Fruit fly (Drosophila melanogaster) whole organism, embryonic: ENCODE measurements around the gene sip3.
A peak's percentile ranks its signal among the peaks of the same experiment; 100 is the strongest.

Source experiments
- Aef1 ChIP-seq: fragments of 200-800 bp; sonication (Bioruptor generic); IDR thresholded peaks from 3 replicates; pipeline ENCODE4 v1.3.6; 2022; ENCODE audit warnings: missing biosample characterization, missing genetic modification characterization
- CG10462 ChIP-seq: fragments of 200-800 bp; sonication (Bioruptor generic); optimal IDR thresholded peaks from 2 replicates; lab custom pipeline; 2016; ENCODE audit warnings: missing biosample characterization, missing genetic modification characterization
- CG12155 ChIP-seq: fragments of 200-800 bp; sonication (Bioruptor generic); optimal IDR thresholded peaks from 3 replicates; lab custom pipeline; 2016; ENCODE audit warnings: missing biosample characterization, missing genetic modification characterization
- CG14710 ChIP-seq: fragments of 200-800 bp; sonication (Bioruptor generic); optimal IDR thresholded peaks from 3 replicates; lab custom pipeline; 2019; ENCODE audit warnings: missing biosample characterization, mild to moderate bottlenecking, missing genetic modification characterization, moderate library complexity
- CG1603 ChIP-seq: fragments of 200-800 bp; sonication (Bioruptor generic); optimal IDR thresholded peaks from 2 replicates; lab custom pipeline; 2019; ENCODE audit warnings: missing biosample characterization, mild to moderate bottlenecking, missing genetic modification characterization, moderate library complexity
- CG1792 ChIP-seq: fragments of 200-800 bp; sonication (Bioruptor generic); optimal IDR thresholded peaks from 2 replicates; lab custom pipeline; 2016; ENCODE audit warnings: missing biosample characterization, missing genetic modification characterization
- CG18262 ChIP-seq: fragments of 200-800 bp; optimal IDR thresholded peaks from 3 replicates; lab custom pipeline; 2019; ENCODE audit warnings: missing biosample characterization, mild to moderate bottlenecking, missing genetic modification characterization, moderate library complexity
- CG2116 ChIP-seq: fragments of 200-800 bp; sonication (Bioruptor generic); optimal IDR thresholded peaks from 3 replicates; lab custom pipeline; 2018; ENCODE audit warnings: missing biosample characterization, mild to moderate bottlenecking, missing genetic modification characterization
- CG4424 ChIP-seq: fragments of 200-800 bp; sonication (Bioruptor generic); optimal IDR thresholded peaks from 3 replicates; lab custom pipeline; 2016; ENCODE audit warnings: missing biosample characterization, missing genetic modification characterization
- CG4820 ChIP-seq: fragments of 200-800 bp; sonication (Bioruptor generic); optimal IDR thresholded peaks from 3 replicates; lab custom pipeline; 2016; ENCODE audit warnings: missing biosample characterization, missing genetic modification characterization
- CG6175 ChIP-seq: fragments of 200-800 bp; sonication (Bioruptor generic); IDR thresholded peaks from 3 replicates; pipeline ENCODE4 v1.3.6; 2022; ENCODE audit warnings: missing biosample characterization, missing genetic modification characterization
- CG6689 ChIP-seq: fragments of 200-800 bp; sonication (Bioruptor generic); IDR thresholded peaks from 2 replicates; pipeline ENCODE4 v1.3.6; 2022; ENCODE audit warnings: missing biosample characterization, missing genetic modification characterization
- CG6765 ChIP-seq: fragments of 200-800 bp; sonication (Bioruptor generic); optimal IDR thresholded peaks from 3 replicates; lab custom pipeline; 2017; ENCODE audit warnings: missing biosample characterization, mild to moderate bottlenecking, missing genetic modification characterization
- CG6813 ChIP-seq: fragments of 200-800 bp; sonication (Bioruptor generic); optimal IDR thresholded peaks from 2 replicates; lab custom pipeline; 2017; ENCODE audit warnings: missing biosample characterization, missing genetic modification characterization, mild to moderate bottlenecking, moderate library complexity, missing genetic modification reagents
- CG7556 ChIP-seq: fragments of 200-800 bp; sonication (Bioruptor generic); optimal IDR thresholded peaks from 2 replicates; lab custom pipeline; 2017; ENCODE audit warnings: missing biosample characterization, mild to moderate bottlenecking, missing genetic modification characterization
- CG8924 ChIP-seq: fragments of 200-800 bp; optimal IDR thresholded peaks from 3 replicates; lab custom pipeline; 2019; ENCODE audit warnings: missing biosample characterization, mild to moderate bottlenecking, missing genetic modification characterization, moderate library complexity
- CG9932 ChIP-seq: fragments of 200-800 bp; sonication (Bioruptor generic); IDR thresholded peaks from 2 replicates; pipeline ENCODE4 v1.3.6; 2022; ENCODE audit warnings: missing biosample characterization, missing genetic modification characterization
- Camta ChIP-seq: fragments of 200-800 bp; sonication (Bioruptor generic); optimal IDR thresholded peaks from 2 replicates; lab custom pipeline; 2016; ENCODE audit warnings: missing biosample characterization, missing genetic modification characterization
- D19A ChIP-seq: fragments of 200-800 bp; optimal IDR thresholded peaks from 3 replicates; lab custom pipeline; 2019; ENCODE audit warnings: missing biosample characterization, mild to moderate bottlenecking, missing genetic modification characterization, moderate library complexity
- Dek ChIP-seq: fragments of 200-800 bp; sonication (Bioruptor generic); optimal IDR thresholded peaks from 3 replicates; lab custom pipeline; 2019; ENCODE audit warnings: missing biosample characterization, mild to moderate bottlenecking, missing genetic modification characterization, moderate library complexity
- Drgx ChIP-seq: fragments of 200-800 bp; sonication (Bioruptor generic); IDR thresholded peaks from 2 replicates; pipeline ENCODE4 v1.3.6; 2022; ENCODE audit warnings: missing biosample characterization, missing genetic modification characterization
- E2f2 ChIP-seq: fragments of 200-800 bp; sonication (Bioruptor generic); IDR thresholded peaks from 2 replicates; pipeline ENCODE4 v1.3.6; 2022; ENCODE audit warnings: missing biosample characterization, missing genetic modification characterization
- Hmr ChIP-seq: fragments of 200-800 bp; sonication (Bioruptor generic); optimal IDR thresholded peaks from 3 replicates; lab custom pipeline; 2017; ENCODE audit warnings: mild to moderate bottlenecking, missing biosample characterization, missing genetic modification reagents, missing genetic modification characterization
- MESR4 ChIP-seq: fragments of 200-800 bp; sonication (Bioruptor generic); optimal IDR thresholded peaks from 2 replicates; lab custom pipeline; 2018; ENCODE audit warnings: missing biosample characterization, mild to moderate bottlenecking, missing genetic modification characterization, moderate library complexity
- Med ChIP-seq: fragments of 200-800 bp; sonication (Bioruptor generic); peaks from one replicate; lab custom pipeline; 2016; ENCODE audit warnings: missing biosample characterization, missing genetic modification characterization, mild to moderate bottlenecking, inconsistent platforms, moderate library complexity
- Nf-YA ChIP-seq: fragments of 200-800 bp; sonication (Bioruptor generic); IDR thresholded peaks from 2 replicates; pipeline ENCODE4 v1.3.6; 2022; ENCODE audit warnings: missing biosample characterization, missing genetic modification characterization
- Rfx ChIP-seq: fragments of 200-800 bp; sonication (Bioruptor generic); IDR thresholded peaks from 2 replicates; pipeline ENCODE4 v1.3.6; 2022; ENCODE audit warnings: missing biosample characterization, missing genetic modification characterization
- Sox100B ChIP-seq: fragments of 200-800 bp; sonication (Bioruptor generic); optimal IDR thresholded peaks from 3 replicates; lab custom pipeline; 2018; ENCODE audit warnings: missing biosample characterization, mild to moderate bottlenecking, missing genetic modification characterization
- Sox102F ChIP-seq: fragments of 200-800 bp; sonication (Bioruptor generic); optimal IDR thresholded peaks from 2 replicates; lab custom pipeline; 2018; ENCODE audit warnings: missing biosample characterization, mild to moderate bottlenecking, missing genetic modification characterization, moderate library complexity
- Xbp1 ChIP-seq: fragments of 200-800 bp; sonication (Bioruptor generic); optimal IDR thresholded peaks from 3 replicates; lab custom pipeline; 2016; ENCODE audit warnings: missing biosample characterization, mild to moderate bottlenecking, missing genetic modification characterization
- bsh ChIP-seq, 2 experiments: fragments of 200-800 bp; sonication (Bioruptor generic); optimal IDR thresholded peaks; 2 replicates each; lab custom pipeline; 2017 to 2018; ENCODE audit warnings: mild to moderate bottlenecking in 2 of 2, missing biosample characterization in 2 of 2, missing genetic modification characterization in 2 of 2, moderate library complexity in 1 of 2
- cwo ChIP-seq: fragments of 200-800 bp; sonication (Bioruptor generic); optimal IDR thresholded peaks from 3 replicates; lab custom pipeline; 2017; ENCODE audit warnings: missing biosample characterization, missing genetic modification characterization, mild to moderate bottlenecking, moderate library complexity, missing genetic modification reagents
- disco-r ChIP-seq: fragments of 200-800 bp; sonication (Bioruptor generic); optimal IDR thresholded peaks from 2 replicates; lab custom pipeline; 2016; ENCODE audit warnings: missing biosample characterization, missing genetic modification characterization
- dmrt11E ChIP-seq: fragments of 200-800 bp; sonication (Bioruptor generic); optimal IDR thresholded peaks from 3 replicates; lab custom pipeline; 2018; ENCODE audit warnings: missing biosample characterization, mild to moderate bottlenecking, missing genetic modification characterization, moderate library complexity
- dysf ChIP-seq: fragments of 200-800 bp; sonication (Bioruptor generic); IDR thresholded peaks from 3 replicates; pipeline ENCODE4 v1.3.6; 2022; ENCODE audit warnings: missing biosample characterization, missing genetic modification characterization
- en ChIP-seq: fragments of 200-800 bp; sonication (Bioruptor generic); optimal IDR thresholded peaks from 2 replicates; lab custom pipeline; 2016; ENCODE audit warnings: missing biosample characterization, missing genetic modification characterization
- grau ChIP-seq: fragments of 200-800 bp; optimal IDR thresholded peaks from 3 replicates; lab custom pipeline; 2019; ENCODE audit warnings: missing biosample characterization, mild to moderate bottlenecking, missing genetic modification characterization, moderate library complexity
- ham ChIP-seq: fragments of 200-800 bp; sonication (Bioruptor generic); IDR thresholded peaks from 2 replicates; pipeline ENCODE4 v1.3.6; 2022; ENCODE audit warnings: missing biosample characterization, missing genetic modification characterization
- kni ChIP-seq: fragments of 200-800 bp; sonication (Bioruptor generic); optimal IDR thresholded peaks from 3 replicates; lab custom pipeline; 2017; ENCODE audit warnings: mild to moderate bottlenecking, missing biosample characterization, missing genetic modification reagents, missing genetic modification characterization
- lab ChIP-seq: fragments of 200-800 bp; sonication (Bioruptor generic); optimal IDR thresholded peaks from 3 replicates; lab custom pipeline; 2017; ENCODE audit warnings: missing biosample characterization, missing genetic modification characterization, mild to moderate bottlenecking, moderate library complexity, missing genetic modification reagents
- lilli ChIP-seq: fragments of 200-800 bp; sonication (Bioruptor generic); optimal IDR thresholded peaks from 3 replicates; lab custom pipeline; 2016; ENCODE audit warnings: missing biosample characterization, missing genetic modification characterization
- lola ChIP-seq, 3 experiments: fragments of >200 bp in 2 of 3; fragments of 200-800 bp in 1 of 3; sonication (Bioruptor generic) in 1 of 3; optimal IDR thresholded peaks; 2 replicates each; lab custom pipeline; 2017 to 2019; ENCODE audit warnings: missing biosample characterization in 3 of 3, missing genetic modification characterization in 3 of 3, mild to moderate bottlenecking in 1 of 3, moderate library complexity in 1 of 3
- nmo ChIP-seq: fragments of 200-800 bp; sonication (Bioruptor generic); optimal IDR thresholded peaks from 2 replicates; lab custom pipeline; 2018; ENCODE audit warnings: missing biosample characterization, mild to moderate bottlenecking, missing genetic modification characterization, moderate library complexity
- row ChIP-seq: fragments of 200-800 bp; sonication (Bioruptor generic); IDR thresholded peaks from 3 replicates; pipeline ENCODE4 v1.3.6; 2022; ENCODE audit warnings: missing biosample characterization, missing genetic modification characterization
- sd ChIP-seq: fragments of 200-800 bp; sonication (Bioruptor generic); optimal IDR thresholded peaks from 3 replicates; lab custom pipeline; 2018; ENCODE audit warnings: missing biosample characterization, mild to moderate bottlenecking, missing genetic modification characterization, moderate library complexity
- sqz ChIP-seq: fragments of 200-800 bp; sonication (Bioruptor generic); optimal IDR thresholded peaks from 3 replicates; lab custom pipeline; 2018; ENCODE audit warnings: missing biosample characterization, mild to moderate bottlenecking, missing genetic modification characterization
- twi ChIP-seq: fragments of 200-800 bp; optimal IDR thresholded peaks from 2 replicates; lab custom pipeline; 2019; ENCODE audit warnings: missing biosample characterization, mild to moderate bottlenecking, missing genetic modification characterization, moderate library complexity
- z ChIP-seq: fragments of 200-800 bp; sonication (Bioruptor generic); IDR thresholded peaks from 3 replicates; pipeline ENCODE4 v1.3.6; 2022; ENCODE audit warnings: missing biosample characterization, missing genetic modification characterization

sip3 gene

DNA sequence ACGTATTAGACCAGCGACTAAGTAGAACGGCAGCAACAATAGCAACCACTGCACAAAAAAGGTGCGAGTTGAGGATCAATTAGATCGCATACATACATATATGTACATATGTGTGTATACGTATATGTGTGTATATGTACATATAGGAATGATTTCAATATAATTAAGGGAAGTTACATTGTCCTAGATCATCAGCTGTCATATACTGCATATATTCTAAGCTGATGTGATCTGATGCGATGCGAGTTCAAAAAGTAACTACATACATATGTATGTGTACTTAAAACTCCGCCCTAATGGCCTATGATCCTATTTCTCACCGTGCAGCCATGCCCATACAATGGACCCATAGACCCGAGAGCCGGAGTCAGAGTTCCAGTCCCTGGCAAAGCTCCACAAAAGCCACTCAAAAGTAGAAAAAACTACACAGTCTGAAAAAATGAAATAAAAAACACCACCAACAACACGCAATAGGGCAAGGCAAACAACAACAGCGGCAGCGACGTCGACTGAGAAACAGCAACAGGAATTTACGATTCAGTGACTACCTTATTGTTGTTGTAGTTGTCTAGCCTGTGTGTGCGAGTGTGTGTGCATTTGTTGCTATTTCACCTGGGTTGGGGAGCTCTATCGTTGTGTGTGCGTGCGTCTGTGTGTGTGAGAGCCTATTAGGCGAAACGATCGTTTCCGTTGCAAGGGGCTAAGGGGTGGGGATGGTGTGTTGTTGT lies 48.6 kb upstream of the sip3 start (continued):
- no peak for TF ChIP-seq CG6813 (GFP tag; lab: Kevin White, UChicago)
- TF ChIP-seq z (GFP tag; lab: Robert Waterston, UW): 0 out of 3 replicates have a peak, but pooled peaks have one; percentile 32
- TF ChIP-seq dysf (GFP tag; lab: Robert Waterston, UW): peak; percentile 58; the same call in 2 of the 3 replicates
- TF ChIP-seq lilli (GFP tag; lab: Kevin White, UChicago): peak; percentile 9
- peak; percentile 8 for TF ChIP-seq CG4424 (GFP tag; lab: Kevin White, UChicago)
- TF ChIP-seq CG1792 (GFP tag; lab: Kevin White, UChicago): no peak
- no peak for TF ChIP-seq MESR4
- 0 out of 3 replicates have a peak, but pooled peaks have one; percentile 14 for TF ChIP-seq CG6175 (GFP tag; lab: Robert Waterston, UW)
- TF ChIP-seq CG10462 (GFP tag; lab: Kevin White, UChicago): no peak
- peak; percentile 4 for TF ChIP-seq Hmr (GFP tag; lab: Kevin White, UChicago)
- peak; percentile 35 for TF ChIP-seq CG8924 (tag; lab: Kevin White, UChicago)
- TF ChIP-seq Sox100B (GFP tag; lab: Kevin White, UChicago): peak; percentile 6
- TF ChIP-seq cwo: peak; percentile 3
- TF ChIP-seq Aef1 (GFP tag; lab: Robert Waterston, UW): peak; percentile 39; the same call in 1 of the 3 replicates
- TF ChIP-seq CG18262 (tag; lab: Kevin White, UChicago): peak; percentile 52
- TF ChIP-seq Sox102F (GFP tag; lab: Kevin White, UChicago): peak; percentile 37
- peak; percentile 78 for TF ChIP-seq sd (tag; lab: Kevin White, UChicago)
- TF ChIP-seq Nf-YA (GFP tag; lab: Robert Waterston, UW): no peak
- no peak for TF ChIP-seq disco-r (GFP tag; lab: Kevin White, UChicago)
- TF ChIP-seq CG7556 (GFP tag; lab: Kevin White, UChicago): peak; percentile 38
- TF ChIP-seq Xbp1 (GFP tag; lab: Kevin White, UChicago): peak; percentile 7
- peak; percentile 11 for TF ChIP-seq D19A
- TF ChIP-seq ham: no peak
- peak; percentile 27 for TF ChIP-seq CG6765 (GFP tag; lab: Kevin White, UChicago)
- peak; percentile 51 for TF ChIP-seq CG6689
- TF ChIP-seq Drgx: peak; percentile 47; the same call in 1 of the 2 replicates
- peak; percentile 24 for TF ChIP-seq dmrt11E (tag; lab: Kevin White, UChicago)
- peak; percentile 31 for TF ChIP-seq CG14710 (tag; lab: Kevin White, UChicago)
- peak; percentile 27 to 59 for TF ChIP-seq bsh (GFP tag; optimal IDR thresholded peaks at IDR 0.05; lab: Kevin White, UChicago)
- peak; percentile 81 for TF ChIP-seq Med (GFP tag; lab: Kevin White, UChicago)
- TF ChIP-seq Rfx (GFP tag; lab: Robert Waterston, UW): peak; percentile 29; the same call in 1 of the 2 replicates
- TF ChIP-seq Camta (GFP tag; lab: Kevin White, UChicago): peak; percentile 29
- no peak for TF ChIP-seq E2f2 (GFP tag; lab: Robert Waterston, UW)
- peak; percentile 41 for TF ChIP-seq lab
- peak; percentile 17 for TF ChIP-seq CG12155
- TF ChIP-seq kni (GFP tag; lab: Kevin White, UChicago): peak; percentile 55
- no peak for TF ChIP-seq twi (tag; lab: Kevin White, UChicago)
- TF ChIP-seq en (GFP tag; lab: Kevin White, UChicago): no peak
- TF ChIP-seq CG1603 (tag; lab: Kevin White, UChicago): peak; percentile 51
- peak; percentile 79 for TF ChIP-seq sqz (GFP tag; lab: Kevin White, UChicago)
- peak; percentile 2 for TF ChIP-seq Dek (tag; lab: Kevin White, UChicago)
- peak; percentile 15 for TF ChIP-seq CG4820 (GFP tag; lab: Kevin White, UChicago)
- TF ChIP-seq CG9932 (GFP tag; lab: Robert Waterston, UW): peak; percentile 7; the same call in 1 of the 2 replicates
- peak; percentile 12 for TF ChIP-seq grau (tag; lab: Kevin White, UChicago)
- no peak for TF ChIP-seq CG2116
- TF ChIP-seq row (GFP tag; lab: Robert Waterston, UW): no peak
- TF ChIP-seq nmo: peak; percentile 47
- TF ChIP-seq lola (GFP tag; optimal IDR thresholded peaks at IDR 0.05; lab: Kevin White, UChicago): peak in 1 of 3 experiments; percentile 5
